Worm (Caenorhabditis elegans): Measurements from ENCODE around the gene dcap-1.

Gene dcap-1

ce11 chrIV:1044287-1044686 is 10.3 kb downstream of the dcap-1 start, which contains the start of gene Y55F3AM.11:
Gene Y55F3AM.11 (minus strand): TSS chrIV:1044387.
- TF ChIP-seq aly-2 (tag; optimal IDR thresholded peaks at IDR 0.05) = no peak
- no peak for TF ChIP-seq nhr-67 (tag; optimal IDR thresholded peaks at IDR 0.05)
- TF ChIP-seq lsy-12 (tag; optimal IDR thresholded peaks at IDR 0.05) = no peak

- TF ChIP-seq ceh-9 (tag; optimal IDR thresholded peaks at IDR 0.05) (no peak), daf-12 (tag; optimal IDR thresholded peaks at IDR 0.05) (no peak), mdl-1 (tag; optimal IDR thresholded peaks at IDR 0.05) (no peak), fkh-2 (tag; optimal IDR thresholded peaks at IDR 0.05) (no peak), sea-2 (GFP tag; optimal IDR thresholded peaks at IDR 0.05) (no peak), ceh-82 (tag; optimal IDR thresholded peaks at IDR 0.05) (no peak), elt-1 (tag; optimal IDR thresholded peaks at IDR 0.05) (no peak), nhr-28 (tag; optimal IDR thresholded peaks at IDR 0.05) (no peak), nhr-43 (tag; optimal IDR thresholded peaks at IDR 0.05; ENCODE audit: poor library complexity, severe bottlenecking) (no peak)
These were observed 14.1 kb downstream of the dcap-1 start for ce11 chrIV:1040537-1040936.

- TF ChIP-seq nhr-11 (tag; optimal IDR thresholded peaks at IDR 0.05) = no peak
- TF ChIP-seq pha-4 (tag; optimal IDR thresholded peaks at IDR 0.05) = no peak
- TF ChIP-seq R02D3.7 (tag; optimal IDR thresholded peaks at IDR 0.05) = no peak
- TF ChIP-seq nhr-25 (tag; optimal IDR thresholded peaks at IDR 0.05) = no peak
These were observed 16.1 kb downstream of the dcap-1 start for ce11 chrIV:1038516-1038915.

ce11 chrIV:1035108-1035507 is 19.5 kb downstream of the dcap-1 start:
- TF ChIP-seq hmg-11 (tag; optimal IDR thresholded peaks at IDR 0.05) (peak; percentile 38), snpc-4 (tag; optimal IDR thresholded peaks at IDR 0.05) (peak; percentile 15), egl-27 (tag; optimal IDR thresholded peaks at IDR 0.05) (no peak), nhr-25 (tag; optimal IDR thresholded peaks at IDR 0.05) (peak; percentile 12), jun-1 (tag; optimal IDR thresholded peaks at IDR 0.05) (peak; percentile 36), skn-1 (tag; optimal IDR thresholded peaks at IDR 0.05) (peak; percentile 24), ZK546.5 (tag; optimal IDR thresholded peaks at IDR 0.05) (no peak), pqm-1 (tag; optimal IDR thresholded peaks at IDR 0.05) (peak; percentile 67), nfya-1 (tag; optimal IDR thresholded peaks at IDR 0.05; ENCODE audit: insufficient read depth) (peak; percentile 18), ceh-9 (tag; optimal IDR thresholded peaks at IDR 0.05) (no peak), elt-2 (tag; optimal IDR thresholded peaks at IDR 0.05) (peak; percentile 84)

ce11 chrIV:1029939-1030338 is 24.7 kb downstream of the dcap-1 start, which contains the start of gene abhd-14:
Gene abhd-14 (minus strand): TSS chrIV:1030039.
- TF ChIP-seq ztf-4 (tag; optimal IDR thresholded peaks at IDR 0.05) (no peak), nhr-12 (tag; optimal IDR thresholded peaks at IDR 0.05) (no peak), unc-62 (GFP tag; optimal IDR thresholded peaks at IDR 0.05) (no peak), fkh-2 (tag; optimal IDR thresholded peaks at IDR 0.05) (no peak), pha-4 (tag; optimal IDR thresholded peaks at IDR 0.05) (no peak), lin-15B (tag; optimal IDR thresholded peaks at IDR 0.05) (no peak), egl-5 (tag; optimal IDR thresholded peaks at IDR 0.05) (no peak), lsy-12 (tag; optimal IDR thresholded peaks at IDR 0.05) (no peak), nhr-76 (tag; optimal IDR thresholded peaks at IDR 0.05) (no peak), unc-39 (tag; optimal IDR thresholded peaks at IDR 0.05) (no peak), mml-1 (tag; optimal IDR thresholded peaks at IDR 0.05) (no peak), nhr-25 (tag; optimal IDR thresholded peaks at IDR 0.05) (no peak), nhr-237 (tag; optimal IDR thresholded peaks at IDR 0.05) (no peak), nfya-1 (tag; optimal IDR thresholded peaks at IDR 0.05; ENCODE audit: insufficient read depth) (no peak), jun-1 (tag; optimal IDR thresholded peaks at IDR 0.05) (no peak), elt-2 (tag; optimal IDR thresholded peaks at IDR 0.05) (no peak), snpc-4 (tag; optimal IDR thresholded peaks at IDR 0.05) (no peak)

ce11 chrIV:1019801-1020200 is 34.8 kb downstream of the dcap-1 start:
- no peak for TF ChIP-seq ceh-82 (tag; optimal IDR thresholded peaks at IDR 0.05)

All from whole organism, L3 larva.